Worm (Caenorhabditis elegans) whole organism, mixed stage, embryonic: ENCODE measurements around the gene osm-5.

Experiments
- M03D4.4 ChIP-seq: sonication (generic microtip); optimal IDR thresholded peaks from 2 replicates; lab custom pipeline; 2017; ENCODE audit warnings: mild to moderate bottlenecking, missing genetic modification characterization, missing compliant biosample characterization
- bed-3 ChIP-seq: fragments of 200-800 bp; sonication (Bioruptor generic); optimal IDR thresholded peaks from 3 replicates; lab custom pipeline; 2018; ENCODE audit warnings: mild to moderate bottlenecking, missing genetic modification characterization, moderate library complexity, missing compliant biosample characterization
- blmp-1 ChIP-seq: fragments of 150-350 bp; optimal IDR thresholded peaks from 2 replicates; lab custom pipeline; 2014; ENCODE audit warnings: missing biosample characterization, missing genetic modification characterization
- ceh-39 ChIP-seq: fragments of 150-350 bp; optimal IDR thresholded peaks from 2 replicates; lab custom pipeline; 2014; ENCODE audit warnings: missing biosample characterization, missing genetic modification characterization
- ceh-43 ChIP-seq: fragments of 200-800 bp; sonication (Bioruptor generic); optimal IDR thresholded peaks from 2 replicates; lab custom pipeline; 2018; ENCODE audit warnings: mild to moderate bottlenecking, missing genetic modification characterization, moderate library complexity, missing compliant biosample characterization
- ceh-83 ChIP-seq: fragments of 200-800 bp; sonication (Bioruptor generic); optimal IDR thresholded peaks from 2 replicates; lab custom pipeline; 2018; ENCODE audit warnings: mild to moderate bottlenecking, missing genetic modification characterization, missing compliant biosample characterization
- ces-1 ChIP-seq: fragments of 150-350 bp; optimal IDR thresholded peaks from 2 replicates; lab custom pipeline; 2014; ENCODE audit warnings: missing biosample characterization, missing genetic modification reagents, missing genetic modification characterization
- cnd-1 ChIP-seq: fragments of 200-800 bp; sonication (Bioruptor generic); optimal IDR thresholded peaks from 2 replicates; lab custom pipeline; 2018; ENCODE audit warnings: mild to moderate bottlenecking, missing genetic modification characterization, missing compliant biosample characterization
- drap-1 ChIP-seq: fragments of 200-800 bp; sonication (Bioruptor generic); optimal IDR thresholded peaks from 3 replicates; lab custom pipeline; 2018; ENCODE audit warnings: mild to moderate bottlenecking, missing genetic modification characterization, missing compliant biosample characterization
- elt-1 ChIP-seq: sonication (generic microtip); optimal IDR thresholded peaks from 2 replicates; lab custom pipeline; 2017; ENCODE audit warnings: missing genetic modification characterization, mild to moderate bottlenecking, missing compliant biosample characterization, antibody characterized with exemption, moderate library complexity, borderline replicate concordance; ENCODE audit not compliant: insufficient read depth
- elt-3 ChIP-seq: fragments of 150-350 bp; optimal IDR thresholded peaks from 2 replicates; lab custom pipeline; 2014; ENCODE audit warnings: missing biosample characterization, missing genetic modification characterization
- ham-2 ChIP-seq: fragments of 200-800 bp; sonication (Bioruptor generic); optimal IDR thresholded peaks from 2 replicates; lab custom pipeline; 2018; ENCODE audit warnings: mild to moderate bottlenecking, missing genetic modification characterization, missing compliant biosample characterization
- hlh-1 ChIP-seq: fragments of 150-350 bp; optimal IDR thresholded peaks from 2 replicates; lab custom pipeline; 2014; ENCODE audit warnings: missing biosample characterization, missing genetic modification reagents, missing genetic modification characterization
- lin-32 ChIP-seq: fragments of 200-800 bp; sonication (Bioruptor generic); optimal IDR thresholded peaks from 2 replicates; lab custom pipeline; 2018; ENCODE audit warnings: mild to moderate bottlenecking, missing genetic modification characterization, missing compliant biosample characterization
- lsy-2 ChIP-seq: fragments of 150-350 bp; optimal IDR thresholded peaks from 2 replicates; lab custom pipeline; 2014; ENCODE audit warnings: missing biosample characterization, missing genetic modification characterization
- mab-5 ChIP-seq: fragments of 150-350 bp; optimal IDR thresholded peaks from 2 replicates; lab custom pipeline; 2014; ENCODE audit warnings: missing biosample characterization, missing genetic modification characterization
- mep-1 ChIP-seq: fragments of 150-350 bp; optimal IDR thresholded peaks from 2 replicates; lab custom pipeline; 2017; ENCODE audit warnings: missing biosample characterization, missing genetic modification reagents, missing genetic modification characterization, inconsistent platforms
- nhr-12 ChIP-seq: fragments of 150-350 bp; optimal IDR thresholded peaks from 2 replicates; lab custom pipeline; 2014; ENCODE audit warnings: missing biosample characterization, missing genetic modification characterization
- nhr-2 ChIP-seq: fragments of 150-350 bp; optimal IDR thresholded peaks from 2 replicates; lab custom pipeline; 2014; ENCODE audit warnings: missing biosample characterization, missing genetic modification characterization
- nhr-237 ChIP-seq: fragments of 150-350 bp; optimal IDR thresholded peaks from 2 replicates; lab custom pipeline; 2014; ENCODE audit warnings: missing biosample characterization, missing genetic modification characterization
- nhr-76 ChIP-seq: sonication (generic microtip); optimal IDR thresholded peaks from 2 replicates; lab custom pipeline; 2017; ENCODE audit warnings: missing biosample characterization, missing genetic modification characterization
- pha-4 ChIP-seq: fragments of 150-350 bp; optimal IDR thresholded peaks from 2 replicates; lab custom pipeline; 2018; ENCODE audit warnings: missing biosample characterization, missing genetic modification reagents, missing genetic modification characterization
- sem-2 ChIP-seq: fragments of 200-800 bp; sonication (Bioruptor generic); optimal IDR thresholded peaks from 2 replicates; lab custom pipeline; 2018; ENCODE audit warnings: mild to moderate bottlenecking, missing genetic modification characterization, missing compliant biosample characterization
- snpc-4 ChIP-seq: fragments of 150-350 bp; optimal IDR thresholded peaks from 2 replicates; lab custom pipeline; 2014; ENCODE audit warnings: missing biosample characterization, missing genetic modification characterization
- sptf-1 ChIP-seq: sonication (generic microtip); optimal IDR thresholded peaks from 2 replicates; lab custom pipeline; 2017; ENCODE audit warnings: mild to moderate bottlenecking, missing genetic modification characterization, moderate library complexity, missing compliant biosample characterization
- tbx-8 ChIP-seq: fragments of 200-800 bp; sonication (Bioruptor generic); optimal IDR thresholded peaks from 2 replicates; lab custom pipeline; 2018; ENCODE audit warnings: mild to moderate bottlenecking, missing genetic modification characterization, moderate library complexity, missing compliant biosample characterization
- unc-120 ChIP-seq: sonication (generic microtip); optimal IDR thresholded peaks from 2 replicates; lab custom pipeline; 2017; ENCODE audit warnings: missing genetic modification characterization, missing compliant biosample characterization; ENCODE audit not compliant: poor library complexity, severe bottlenecking
- unc-39 ChIP-seq: fragments of 150-350 bp; optimal IDR thresholded peaks from 2 replicates; lab custom pipeline; 2014; ENCODE audit warnings: missing biosample characterization, missing genetic modification characterization
- unc-62 ChIP-seq: fragments of 150-350 bp; optimal IDR thresholded peaks from 2 replicates; lab custom pipeline; 2014; ENCODE audit warnings: missing biosample characterization, missing genetic modification reagents, missing genetic modification characterization
- ztf-11 ChIP-seq: fragments of 150-350 bp; optimal IDR thresholded peaks from 2 replicates; lab custom pipeline; 2014; ENCODE audit warnings: missing biosample characterization, missing genetic modification characterization

osm-5 gene

ce11 chrX:2983996-2984395, at the start of gene osm-5:
Gene osm-5 (plus strand): TSS chrX:2984263.
- TF ChIP-seq hlh-1 (tag; lab: Kevin White, UChicago): no peak
- no peak for TF ChIP-seq pha-4 (tag; lab: Kevin White, UChicago)
- no peak for TF ChIP-seq unc-62 (GFP tag; lab: Kevin White, UChicago)
- TF ChIP-seq ceh-83 (GFP tag; lab: Kevin White, UChicago): no peak
- no peak for TF ChIP-seq nhr-2 (tag; lab: Kevin White, UChicago)
- TF ChIP-seq elt-1 (tag; lab: Kevin White, UChicago): no peak
- TF ChIP-seq, all 35 proteins: peak for 0

ce11 chrX:2939085-2939484, 45.0 kb upstream of the osm-5 start:
- TF ChIP-seq sem-2 (GFP tag; lab: Kevin White, UChicago) (no peak), nhr-12 (tag; lab: Kevin White, UChicago) (no peak), tbx-8 (GFP tag; lab: Kevin White, UChicago) (no peak), blmp-1 (tag; lab: Kevin White, UChicago) (no peak), snpc-4 (tag; lab: Kevin White, UChicago) (no peak), ztf-11 (tag; lab: Kevin White, UChicago) (no peak), drap-1 (no peak), ces-1 (GFP tag; lab: Kevin White, UChicago) (peak; percentile 51), pha-4 (tag; lab: Kevin White, UChicago) (no peak), hlh-1 (tag; lab: Kevin White, UChicago) (peak; percentile 21), unc-62 (GFP tag; lab: Kevin White, UChicago) (peak; percentile 37), elt-3 (tag; lab: Kevin White, UChicago) (no peak), sptf-1 (no peak)

DNA sequence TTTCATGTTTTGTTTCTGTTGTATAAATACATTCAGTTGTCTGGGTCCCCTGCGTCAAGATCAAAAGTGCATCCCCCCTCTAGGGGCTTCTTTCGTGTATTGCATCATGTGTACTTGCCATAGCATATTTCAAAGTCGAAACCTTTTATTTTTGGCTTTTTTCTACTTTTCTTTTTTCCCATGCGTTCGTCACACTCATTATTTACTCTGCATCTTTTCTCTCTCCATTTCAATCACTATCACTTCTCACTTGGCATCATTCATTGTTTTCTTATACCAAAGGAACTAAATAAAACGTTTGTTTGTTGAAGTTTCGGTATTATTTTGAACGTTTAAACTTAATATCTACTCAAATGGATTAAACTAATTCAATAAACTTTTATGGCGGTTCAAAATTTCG, 44.5 kb upstream of the osm-5 start:
- TF ChIP-seq cnd-1 (tag; lab: Kevin White, UChicago): no peak
- no peak for TF ChIP-seq snpc-4 (tag; lab: Kevin White, UChicago)
- TF ChIP-seq mep-1 (tag; lab: Kevin White, UChicago): no peak
- no peak for TF ChIP-seq ceh-43 (GFP tag; lab: Kevin White, UChicago)
- TF ChIP-seq unc-62 (GFP tag; lab: Kevin White, UChicago): no peak
- TF ChIP-seq unc-39: no peak
- no peak for TF ChIP-seq ham-2 (GFP tag; lab: Kevin White, UChicago)
- no peak for TF ChIP-seq tbx-8 (GFP tag; lab: Kevin White, UChicago)
- TF ChIP-seq ceh-83 (GFP tag; lab: Kevin White, UChicago): no peak
- no peak for TF ChIP-seq bed-3 (GFP tag; lab: Kevin White, UChicago)
- no peak for TF ChIP-seq elt-3 (tag; lab: Kevin White, UChicago)
- TF ChIP-seq ceh-39 (tag; lab: Kevin White, UChicago): no peak
- no peak for TF ChIP-seq M03D4.4 (tag; lab: Kevin White, UChicago)
- no peak for TF ChIP-seq unc-120 (tag; lab: Kevin White, UChicago)
- no peak for TF ChIP-seq hlh-1 (tag; lab: Kevin White, UChicago)
- TF ChIP-seq pha-4 (tag; lab: Kevin White, UChicago): no peak
- no peak for TF ChIP-seq lin-32
- TF ChIP-seq sem-2 (GFP tag; lab: Kevin White, UChicago): no peak

ce11 chrX:2940572-2940971, 43.5 kb upstream of the osm-5 start, which contains the start of gene pfk-1.1:
Gene pfk-1.1 (plus strand): TSS chrX:2940872.
- TF ChIP-seq hlh-1 (tag; lab: Kevin White, UChicago) (peak; percentile 15), drap-1 (no peak), ceh-83 (GFP tag; lab: Kevin White, UChicago) (no peak), nhr-2 (tag; lab: Kevin White, UChicago) (peak; percentile 1), sptf-1 (no peak), lin-32 (no peak), mab-5 (no peak)

DNA sequence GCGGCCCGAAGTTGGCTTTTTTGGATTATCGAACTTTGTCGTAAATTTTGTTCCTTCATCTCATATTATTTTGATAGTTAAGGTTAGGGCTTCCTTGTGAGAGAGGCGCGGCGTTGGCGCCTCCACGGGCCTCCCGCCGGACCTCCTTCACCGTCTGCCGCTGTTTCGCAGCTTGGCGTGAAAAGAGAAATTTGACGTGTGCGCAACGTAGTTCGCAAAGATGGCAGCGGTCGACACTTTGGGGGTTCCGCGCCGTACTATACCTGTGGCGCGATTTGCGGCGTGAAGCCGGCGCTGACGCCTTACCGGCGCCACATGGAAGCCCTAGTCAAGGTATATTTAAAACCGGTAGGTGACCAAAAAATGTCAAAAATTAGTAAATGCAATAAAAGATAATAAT, 41.7 kb upstream of the osm-5 start:
- TF ChIP-seq cnd-1 (tag; lab: Kevin White, UChicago) (no peak), bed-3 (GFP tag; lab: Kevin White, UChicago) (no peak), nhr-2 (tag; lab: Kevin White, UChicago) (no peak), mep-1 (tag; lab: Kevin White, UChicago) (no peak), unc-62 (GFP tag; lab: Kevin White, UChicago) (no peak), snpc-4 (tag; lab: Kevin White, UChicago) (no peak), lsy-2 (no peak), nhr-76 (no peak), mab-5 (no peak), hlh-1 (tag; lab: Kevin White, UChicago) (no peak), elt-1 (tag; lab: Kevin White, UChicago) (no peak), sem-2 (GFP tag; lab: Kevin White, UChicago) (no peak), M03D4.4 (tag; lab: Kevin White, UChicago) (no peak), nhr-237 (tag; lab: Kevin White, UChicago) (no peak), ztf-11 (tag; lab: Kevin White, UChicago) (no peak)
